Worm (Caenorhabditis elegans): ENCODE results near the gene mrp-6.

The mrp-6 gene

ce11 chrX:4186656-4187055 is at the start of gene mrp-6:
Gene mrp-6 (minus strand): TSS chrX:4186756.
- no peak for TF ChIP-seq fkh-10 (GFP tag; optimal IDR thresholded peaks at IDR 0.05)
- TF ChIP-seq madf-9 (GFP tag; conservative IDR thresholded peaks at IDR 0.05) = no peak
- TF ChIP-seq Y105C5A.15 (GFP tag; IDR thresholded peaks at IDR 0.05) = no peak
- no peak for TF ChIP-seq aha-1 (tag)
- no peak for TF ChIP-seq zag-1 (tag; optimal IDR thresholded peaks at IDR 0.05)
- TF ChIP-seq mes-2 (tag; optimal IDR thresholded peaks at IDR 0.05; ENCODE audit: poor library complexity, severe bottlenecking) = no peak
- TF ChIP-seq saeg-2 (GFP tag; IDR thresholded peaks at IDR 0.05) = no peak
- no peak for TF ChIP-seq madf-5 (GFP tag; IDR thresholded peaks at IDR 0.05)
- no peak for TF ChIP-seq R02D3.7 (tag; optimal IDR thresholded peaks at IDR 0.05)
- TF ChIP-seq mdt-29 (GFP tag; IDR thresholded peaks at IDR 0.05) = no peak
- no peak for TF ChIP-seq zip-11 (GFP tag; IDR thresholded peaks at IDR 0.05)
- TF ChIP-seq ZK546.5 (tag; optimal IDR thresholded peaks at IDR 0.05) = no peak

DNA sequence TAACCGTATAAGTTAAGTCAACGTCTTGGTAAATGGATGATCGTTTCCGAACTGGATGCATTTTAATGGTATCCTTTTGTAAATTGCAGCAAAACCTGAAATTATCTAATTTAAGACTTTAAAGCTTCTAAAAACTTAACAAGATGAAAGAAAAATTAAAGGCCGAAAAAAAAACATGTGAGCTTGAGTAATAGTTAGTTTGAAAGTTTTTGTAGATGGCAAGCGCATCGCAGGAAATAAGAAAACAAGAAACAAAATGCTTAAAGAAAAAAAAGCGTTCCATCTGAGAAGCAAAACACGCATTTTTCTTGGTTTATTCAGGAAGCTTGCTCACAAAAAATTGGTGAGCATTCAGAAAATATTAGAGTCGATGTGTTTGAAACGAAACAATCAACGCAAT is 49.2 kb upstream of the mrp-6 start, which contains the start of gene rab-37:
TSS of gene rab-37 (minus strand) at position 101 of the 400 bp plus-strand sequence.
- TF ChIP-seq dve-1 (tag; optimal IDR thresholded peaks at IDR 0.05; ENCODE audit: insufficient read depth) = no peak
- peak; percentile 39 for TF ChIP-seq aha-1 (tag)

DNA sequence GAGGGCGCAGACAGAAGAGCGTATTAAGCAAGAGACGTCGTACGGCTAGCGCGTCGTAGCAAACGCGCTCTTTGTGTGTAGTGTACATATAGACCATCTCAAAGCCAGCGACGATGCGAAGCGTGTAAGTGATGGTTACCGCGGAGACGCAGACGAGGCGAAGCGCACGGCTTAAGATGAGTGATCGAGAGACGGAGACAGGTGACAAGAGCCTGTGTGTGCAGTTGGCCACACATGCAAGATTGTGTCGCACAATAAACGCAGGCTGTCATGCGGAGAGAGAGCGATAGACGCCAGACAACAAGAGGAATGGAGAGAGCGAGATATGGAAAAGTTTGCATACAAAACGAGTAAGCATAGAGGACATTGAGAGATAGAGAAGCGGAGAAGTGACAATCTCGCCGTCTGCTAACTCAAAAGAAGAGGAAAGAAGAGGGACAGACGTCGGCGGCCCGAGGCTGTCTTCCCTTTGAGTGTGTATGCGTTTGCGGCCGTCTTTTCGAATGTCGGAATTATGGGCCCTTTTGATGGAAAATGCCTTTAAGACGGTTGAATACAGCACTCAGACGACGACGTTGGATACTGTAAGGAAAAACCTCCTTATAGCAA is 36.3 kb upstream of the mrp-6 start:
- TF ChIP-seq egl-43 (GFP tag; IDR thresholded peaks at IDR 0.05) (peak; percentile 84), aha-1 (tag) (peak; percentile 99), mxl-3 (GFP tag; optimal IDR thresholded peaks at IDR 0.05) (peak; percentile 74), pha-4 (GFP tag; IDR thresholded peaks at IDR 0.05) (peak; percentile 86), pha-4 (tag; optimal IDR thresholded peaks at IDR 0.05) (no peak), spr-3 (GFP tag; optimal IDR thresholded peaks at IDR 0.05) (peak; percentile 76), ceh-28 (tag; optimal IDR thresholded peaks at IDR 0.05) (no peak), nhr-237 (tag; optimal IDR thresholded peaks at IDR 0.05) (no peak), nhr-6 (tag; optimal IDR thresholded peaks at IDR 0.05) (no peak), nhr-102 (tag; optimal IDR thresholded peaks at IDR 0.05) (peak; percentile 88), ctbp-1 (GFP tag; IDR thresholded peaks at IDR 0.05) (peak; percentile 86), ztf-7 (tag; optimal IDR thresholded peaks at IDR 0.05) (peak; percentile 88), T20F7.1 (GFP tag; optimal IDR thresholded peaks at IDR 0.05) (peak; percentile 25), madf-9 (GFP tag; conservative IDR thresholded peaks at IDR 0.05) (0 out of 2 replicates have a peak, but pooled peaks have one; percentile 15), spr-1 (tag; optimal IDR thresholded peaks at IDR 0.05) (peak; percentile 85), lim-7 (GFP tag; IDR thresholded peaks at IDR 0.05) (0 out of 2 replicates have a peak, but pooled peaks have one; percentile 52), lin-39 (tag; optimal IDR thresholded peaks at IDR 0.05) (no peak), hlh-30 (tag; optimal IDR thresholded peaks at IDR 0.05; ENCODE audit: insufficient read depth) (peak; percentile 51), lsy-2 (tag; optimal IDR thresholded peaks at IDR 0.05) (peak; percentile 71 to 79), ceh-82 (tag; optimal IDR thresholded peaks at IDR 0.05) (no peak), dmd-8 (GFP tag; IDR thresholded peaks at IDR 0.05) (peak; percentile 66; the same call in 1 of the 2 replicates), nhr-11 (tag; optimal IDR thresholded peaks at IDR 0.05) (peak; percentile 17), rbr-2 (tag; optimal IDR thresholded peaks at IDR 0.05) (peak; percentile 84), skn-1 (tag; optimal IDR thresholded peaks at IDR 0.05) (no peak), vab-7 (GFP tag; IDR thresholded peaks at IDR 0.05) (no peak), nhr-48 (tag; optimal IDR thresholded peaks at IDR 0.05) (peak; percentile 88), set-16 (GFP tag; IDR thresholded peaks at IDR 0.05) (peak; percentile 75), daf-16 (GFP tag; optimal IDR thresholded peaks at IDR 0.05) (peak; percentile 56 to 86), daf-16 (tag; optimal IDR thresholded peaks at IDR 0.05) (peak; percentile 51), nhr-25 (tag; optimal IDR thresholded peaks at IDR 0.05; ENCODE audit: borderline replicate concordance, insufficient read depth) (peak; percentile 81), lin-38 (GFP tag; IDR thresholded peaks at IDR 0.05) (peak; percentile 47), hmg-1.1 (GFP tag; IDR thresholded peaks at IDR 0.05) (peak; percentile 98), fkh-10 (GFP tag; optimal IDR thresholded peaks at IDR 0.05) (no peak), ZK546.5 (tag; optimal IDR thresholded peaks at IDR 0.05) (no peak), daf-19 (GFP tag; conservative IDR thresholded peaks at IDR 0.05) (0 out of 2 replicates have a peak, but pooled peaks have one; percentile 15), hlh-11 (tag; optimal IDR thresholded peaks at IDR 0.05) (peak; percentile 95), ama-1 (optimal IDR thresholded peaks at IDR 0.05) (peak; percentile 96), zag-1 (tag; optimal IDR thresholded peaks at IDR 0.05) (peak; percentile 68), nhr-42 (GFP tag; IDR thresholded peaks at IDR 0.05) (peak; percentile 57)

Measured in whole organism, L4 larva.